Worm (Caenorhabditis elegans) whole organism, L2 larva: ENCODE data around the gene F45D3.4.

ENCODE experiments used
- C34F6.9 ChIP-seq: fragments of 150-350 bp; optimal IDR thresholded peaks from 2 replicates; lab custom pipeline; 2014; ENCODE audit warnings: missing biosample characterization, missing genetic modification characterization
- R02D3.7 ChIP-seq: fragments of 150-350 bp; optimal IDR thresholded peaks from 2 replicates; lab custom pipeline; 2014; ENCODE audit warnings: missing biosample characterization, missing genetic modification characterization
- ama-1 ChIP-seq: fragments of 150-350 bp; optimal IDR thresholded peaks from 2 replicates; lab custom pipeline; 2018; ENCODE audit warnings: inconsistent platforms
- blmp-1 ChIP-seq: sonication (generic microtip); optimal IDR thresholded peaks from 2 replicates; lab custom pipeline; 2017; ENCODE audit warnings: missing genetic modification characterization, mild to moderate bottlenecking, missing compliant biosample characterization, antibody characterized with exemption, moderate library complexity; ENCODE audit not compliant: insufficient read depth
- ceh-82 ChIP-seq: fragments of 150-350 bp; optimal IDR thresholded peaks from 2 replicates; lab custom pipeline; 2014; ENCODE audit warnings: missing biosample characterization, missing genetic modification characterization
- crh-2 ChIP-seq: sonication (generic microtip); optimal IDR thresholded peaks from 2 replicates; lab custom pipeline; 2017; ENCODE audit warnings: missing biosample characterization, missing genetic modification characterization
- egl-27 ChIP-seq: sonication (generic microtip); optimal IDR thresholded peaks from 3 replicates; lab custom pipeline; 2017; ENCODE audit warnings: missing biosample characterization, missing genetic modification reagents, missing genetic modification characterization
- elt-3 ChIP-seq: sonication (generic microtip); optimal IDR thresholded peaks from 2 replicates; lab custom pipeline; 2017; ENCODE audit warnings: missing biosample characterization, missing genetic modification characterization
- fos-1 ChIP-seq: fragments of 150-350 bp; optimal IDR thresholded peaks from 2 replicates; lab custom pipeline; 2014; ENCODE audit warnings: missing biosample characterization, missing genetic modification characterization
- gmeb-1 ChIP-seq: fragments of 150-350 bp; optimal IDR thresholded peaks from 2 replicates; lab custom pipeline; 2014; ENCODE audit warnings: missing biosample characterization, missing genetic modification characterization
- lin-11 ChIP-seq: fragments of 150-350 bp; sonication (generic microtip); optimal IDR thresholded peaks from 2 replicates; lab custom pipeline; 2014; ENCODE audit warnings: missing biosample characterization, missing genetic modification characterization, inconsistent platforms, mixed read lengths
- lin-13 ChIP-seq: fragments of 150-350 bp; optimal IDR thresholded peaks from 2 replicates; lab custom pipeline; 2014; ENCODE audit warnings: missing biosample characterization, missing genetic modification reagents, missing genetic modification characterization
- lin-39 ChIP-seq: fragments of 150-350 bp; optimal IDR thresholded peaks from 2 replicates; lab custom pipeline; 2014; ENCODE audit warnings: missing biosample characterization, missing genetic modification reagents, missing genetic modification characterization
- lsy-2 ChIP-seq, 2 experiments: fragments of 150-350 bp in 1 of 2; sonication (generic microtip) in 1 of 2; optimal IDR thresholded peaks; 2 replicates each; lab custom pipeline; 2014 to 2017; ENCODE audit warnings: missing biosample characterization in 2 of 2, missing genetic modification characterization in 2 of 2
- mbf-1 ChIP-seq: sonication (generic microtip); optimal IDR thresholded peaks from 2 replicates; lab custom pipeline; 2017; ENCODE audit warnings: missing biosample characterization, missing genetic modification characterization
- mdl-1 ChIP-seq, 2 experiments: fragments of 150-350 bp in 1 of 2; sonication (generic microtip) in 1 of 2; optimal IDR thresholded peaks; 2 replicates each; lab custom pipeline; 2017; ENCODE audit warnings: missing biosample characterization in 2 of 2, missing genetic modification characterization in 2 of 2
- nhr-10 ChIP-seq: sonication (generic microtip); optimal IDR thresholded peaks from 2 replicates; lab custom pipeline; 2017; ENCODE audit warnings: missing biosample characterization, missing genetic modification characterization
- nhr-11 ChIP-seq: fragments of 150-350 bp; optimal IDR thresholded peaks from 2 replicates; lab custom pipeline; 2014; ENCODE audit warnings: missing biosample characterization, missing genetic modification characterization
- nhr-129 ChIP-seq: fragments of 150-350 bp; optimal IDR thresholded peaks from 2 replicates; lab custom pipeline; 2014; ENCODE audit warnings: missing biosample characterization, missing genetic modification characterization
- nhr-21 ChIP-seq: fragments of 150-350 bp; optimal IDR thresholded peaks from 2 replicates; lab custom pipeline; 2014; ENCODE audit warnings: missing biosample characterization, missing genetic modification characterization
- nhr-23 ChIP-seq: fragments of 150-350 bp; optimal IDR thresholded peaks from 2 replicates; lab custom pipeline; 2014; ENCODE audit warnings: missing biosample characterization, missing genetic modification reagents, missing genetic modification characterization
- nhr-237 ChIP-seq: fragments of 150-350 bp; optimal IDR thresholded peaks from 2 replicates; lab custom pipeline; 2014; ENCODE audit warnings: missing biosample characterization, missing genetic modification characterization
- nhr-25 ChIP-seq: fragments of 150-350 bp; sonication (generic microtip); optimal IDR thresholded peaks from 3 replicates; lab custom pipeline; 2014; ENCODE audit warnings: missing biosample characterization, missing genetic modification characterization
- peb-1 ChIP-seq: fragments of 150-350 bp; optimal IDR thresholded peaks from 2 replicates; lab custom pipeline; 2014; ENCODE audit warnings: missing biosample characterization, missing genetic modification characterization
- sma-3 ChIP-seq: sonication (generic microtip); optimal IDR thresholded peaks from 2 replicates; lab custom pipeline; 2016; ENCODE audit warnings: missing genetic modification reagents, missing genetic modification characterization, missing compliant biosample characterization
- sma-9 ChIP-seq, 2 experiments: fragments of 150-350 bp in 1 of 2; sonication (generic microtip) in 1 of 2; optimal IDR thresholded peaks; 2 replicates each; lab custom pipeline; 2014 to 2016; ENCODE audit warnings: missing genetic modification characterization in 2 of 2, mild to moderate bottlenecking in 1 of 2, missing biosample characterization in 1 of 2, missing compliant biosample characterization in 1 of 2, missing genetic modification reagents in 1 of 2, moderate library complexity in 1 of 2
- snpc-4 ChIP-seq: fragments of 150-350 bp; optimal IDR thresholded peaks from 2 replicates; lab custom pipeline; 2014; ENCODE audit warnings: missing biosample characterization, missing genetic modification characterization
- unc-55 ChIP-seq: fragments of 150-350 bp; sonication (generic microtip); optimal IDR thresholded peaks from 3 replicates; lab custom pipeline; 2014; ENCODE audit warnings: missing biosample characterization, missing genetic modification reagents, missing genetic modification characterization
- zag-1 ChIP-seq: fragments of 150-350 bp; optimal IDR thresholded peaks from 2 replicates; lab custom pipeline; 2014; ENCODE audit warnings: missing biosample characterization, missing genetic modification characterization
- ztf-1 ChIP-seq: fragments of 200-800 bp; sonication (Bioruptor generic); conservative IDR thresholded peaks from 2 replicates; pipeline ENCODE4 v1.3.6; 2022; ENCODE audit warnings: missing genetic modification characterization, missing compliant biosample characterization
- ztf-11 ChIP-seq: sonication (generic microtip); optimal IDR thresholded peaks from 2 replicates; lab custom pipeline; 2017; ENCODE audit warnings: missing biosample characterization, missing genetic modification characterization

The F45D3.4 gene

DNA sequence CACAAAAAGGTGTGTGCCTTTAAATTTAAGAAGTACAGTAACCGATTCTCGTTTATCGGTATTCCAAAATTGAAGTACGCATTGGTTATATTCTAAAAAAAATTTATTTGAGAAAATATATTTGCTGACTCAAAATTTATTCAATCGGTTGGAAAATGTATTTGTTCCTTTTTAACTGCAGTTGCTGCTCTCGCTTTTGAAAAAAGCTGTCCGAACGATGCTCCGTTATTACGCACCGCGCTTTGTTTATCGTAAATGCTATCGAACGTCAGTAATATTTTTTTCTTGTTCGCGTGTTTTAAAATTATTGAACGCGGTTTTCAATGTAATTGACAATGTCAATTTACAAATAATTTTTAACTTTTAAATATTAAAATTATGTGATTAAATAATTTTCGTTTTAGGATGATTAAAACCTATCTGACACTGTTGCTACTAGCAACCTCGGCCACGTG, 7.4 kb upstream of the F45D3.4 start, which contains the start of gene sel-1:
TSS of gene sel-1 (plus strand) at position 405 of the 455 bp plus-strand sequence.
- TF ChIP-seq peb-1 (tag; lab: Kevin White, UChicago) (no peak), unc-55 (GFP tag; lab: Kevin White, UChicago) (peak; percentile 31), lsy-2 (tag; optimal IDR thresholded peaks at IDR 0.05; lab: Kevin White, UChicago) (peak; percentile 1 to 19), ceh-82 (no peak), lin-11 (tag; lab: Kevin White, UChicago) (no peak), C34F6.9 (tag; lab: Kevin White, UChicago) (peak; percentile 48), snpc-4 (tag; lab: Kevin White, UChicago) (no peak), ztf-11 (tag; lab: Kevin White, UChicago) (no peak)
- TF ChIP-seq, all 48 proteins: peak for 3

DNA sequence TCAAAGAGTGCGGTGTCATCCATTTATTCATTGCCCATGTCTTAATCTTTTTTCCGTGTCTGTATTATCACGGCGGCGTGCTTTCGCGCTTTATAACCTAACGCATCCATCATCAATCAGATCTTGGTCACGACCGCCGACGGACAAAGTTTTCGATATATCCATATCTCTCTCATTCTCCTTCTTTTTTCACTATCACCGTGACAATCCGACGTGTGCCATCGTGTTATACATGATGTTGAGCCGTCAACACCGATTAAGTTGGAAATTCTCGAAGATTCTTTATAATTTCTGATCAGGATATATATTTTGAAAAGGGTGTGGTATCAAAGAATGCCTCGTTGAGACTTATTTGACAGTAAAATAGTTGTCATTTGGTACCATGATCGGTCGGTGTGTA, 3.9 kb upstream of the F45D3.4 start:
- TF ChIP-seq sma-9 (GFP tag; optimal IDR thresholded peaks at IDR 0.05; lab: Kevin White, UChicago) (peak; percentile 41), sma-9 (tag; optimal IDR thresholded peaks at IDR 0.05; lab: Kevin White, UChicago) (no peak), nhr-21 (peak; percentile 70), ama-1 (lab: Kevin White, UChicago) (peak; percentile 10), gmeb-1 (tag; lab: Kevin White, UChicago) (peak; percentile 8), sma-3 (GFP tag; lab: Kevin White, UChicago) (peak; percentile 32), nhr-129 (no peak)
- TF ChIP-seq, all 48 proteins: peak for 5

DNA sequence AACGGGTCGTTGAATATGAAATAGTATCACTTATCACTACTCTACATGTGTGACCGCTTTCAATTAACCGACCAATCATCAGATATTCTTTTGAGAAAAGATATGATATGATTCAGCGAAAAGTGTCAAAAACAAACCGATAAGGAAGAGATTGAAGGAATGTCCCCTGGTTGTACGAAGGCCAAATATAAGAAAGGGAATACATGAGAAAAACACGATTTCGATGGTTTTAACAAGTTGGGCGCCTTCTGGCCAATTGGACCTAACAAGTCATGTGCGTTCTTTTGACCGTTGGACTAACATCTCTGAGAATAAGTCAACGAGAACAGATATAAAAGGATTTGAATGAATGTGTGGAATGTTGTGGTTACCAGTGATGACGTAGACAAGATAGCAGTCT, 2.9 kb upstream of the F45D3.4 start:
- TF ChIP-seq blmp-1 (tag; lab: Kevin White, UChicago) (peak; percentile 38), lsy-2 (tag; optimal IDR thresholded peaks at IDR 0.05; lab: Kevin White, UChicago) (no peak), lin-39 (tag; lab: Kevin White, UChicago) (no peak), gmeb-1 (tag; lab: Kevin White, UChicago) (peak; percentile 13), ama-1 (lab: Kevin White, UChicago) (peak; percentile 24), sma-3 (GFP tag; lab: Kevin White, UChicago) (peak; percentile 78), lin-13 (GFP tag; lab: Kevin White, UChicago) (no peak), unc-55 (GFP tag; lab: Kevin White, UChicago) (no peak), sma-9 (GFP tag; optimal IDR thresholded peaks at IDR 0.05; lab: Kevin White, UChicago) (peak; percentile 51), sma-9 (tag; optimal IDR thresholded peaks at IDR 0.05; lab: Kevin White, UChicago) (no peak), ztf-1 (no peak), R02D3.7 (tag; lab: Kevin White, UChicago) (no peak), nhr-21 (peak; percentile 58), mdl-1 (tag; optimal IDR thresholded peaks at IDR 0.05; lab: Kevin White, UChicago) (no peak), nhr-11 (tag; lab: Kevin White, UChicago) (no peak), nhr-129 (peak; percentile 47), mbf-1 (tag; lab: Kevin White, UChicago) (no peak), nhr-237 (tag; lab: Kevin White, UChicago) (no peak)

DNA sequence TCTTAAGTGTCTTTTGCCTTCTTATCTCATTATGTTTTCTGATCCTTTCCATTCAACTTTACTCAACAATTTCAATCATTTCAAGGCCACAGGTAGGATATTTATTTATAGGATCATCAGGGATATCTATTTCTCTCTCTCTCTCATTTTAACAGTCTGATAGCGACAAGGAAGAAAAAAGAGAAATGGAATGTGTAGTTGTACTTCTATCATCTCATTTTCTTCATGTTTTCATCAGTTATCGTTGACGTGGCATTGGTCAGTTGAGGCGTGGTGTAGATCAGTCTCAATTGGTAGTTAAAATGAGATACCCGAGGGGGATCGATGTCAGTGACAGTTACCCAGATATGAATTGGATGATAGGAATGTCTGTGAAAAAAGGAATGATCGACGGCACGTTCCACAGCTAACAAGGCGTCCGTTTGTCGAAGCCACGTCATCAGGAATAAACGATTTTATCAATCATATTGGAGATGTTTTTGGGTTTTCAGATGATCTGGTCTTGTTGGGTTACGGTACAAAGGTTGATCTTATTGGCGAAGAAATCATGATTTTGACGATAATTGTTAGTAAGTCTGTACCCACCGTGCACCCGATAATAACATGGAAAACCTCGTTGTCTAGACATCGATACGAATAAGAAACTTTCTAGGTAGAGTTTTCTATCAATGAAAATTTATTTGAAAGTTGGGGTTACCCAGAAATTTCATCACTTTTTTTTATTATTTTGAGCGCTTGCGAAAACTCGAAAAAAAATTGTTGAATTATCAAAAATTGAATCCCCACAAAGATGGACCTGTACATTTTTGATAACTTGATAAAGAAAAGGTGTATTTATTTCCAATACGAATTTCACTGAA, 1.4 kb upstream of the F45D3.4 start:
- TF ChIP-seq egl-27 (peak; percentile 83), nhr-129 (peak; percentile 34), sma-9 (GFP tag; optimal IDR thresholded peaks at IDR 0.05; lab: Kevin White, UChicago) (peak; percentile 82), sma-9 (tag; optimal IDR thresholded peaks at IDR 0.05; lab: Kevin White, UChicago) (no peak), nhr-25 (tag; lab: Kevin White, UChicago) (peak; percentile 76), blmp-1 (tag; lab: Kevin White, UChicago) (peak; percentile 85), nhr-23 (tag; lab: Kevin White, UChicago) (no peak), crh-2 (tag; lab: Kevin White, UChicago) (peak; percentile 93), zag-1 (tag; lab: Kevin White, UChicago) (no peak), gmeb-1 (tag; lab: Kevin White, UChicago) (peak; percentile 39), elt-3 (tag; lab: Kevin White, UChicago) (no peak), sma-3 (GFP tag; lab: Kevin White, UChicago) (peak; percentile 80), fos-1 (tag; lab: Kevin White, UChicago) (peak; percentile 15), nhr-21 (peak; percentile 81), nhr-10 (tag; lab: Kevin White, UChicago) (no peak)
